Worm (Caenorhabditis elegans): ENCODE measurements around the gene frpr-6.

- no peak for TF ChIP-seq unc-62 (GFP tag; optimal IDR thresholded peaks at IDR 0.05)
- TF ChIP-seq mab-5 (tag; optimal IDR thresholded peaks at IDR 0.05): no peak
- TF ChIP-seq nhr-237 (tag; optimal IDR thresholded peaks at IDR 0.05): no peak
- no peak for TF ChIP-seq pha-4 (tag; optimal IDR thresholded peaks at IDR 0.05)
- TF ChIP-seq ces-1 (GFP tag; optimal IDR thresholded peaks at IDR 0.05): no peak
These were observed 42.9 kb upstream of the frpr-6 start for ce11 chrV:9143896-9144295.
